4 fruit fly cellular contexts compared by ENCODE assay signal in genomic region chr2L:7290577-7290976, dm6.
TF ChIP-seq lines count a peak whose summit lies in the region.

No protein-coding gene starts in this region.

- no peak for TF ChIP-seq CTCF in whole organism, embryonic (GFP tag; optimal IDR thresholded peaks at IDR 0.05; lab: Kevin White, UChicago)

TF ChIP-seq in whole organism, embryonic, 481 proteins besides CTCF, POLR2A, EP300 and RAD21 (continues in another document):
- TF ChIP-seq zfh2 (GFP tag; optimal IDR thresholded peaks at IDR 0.05; lab: Kevin White, UChicago) (no peak), sens (GFP tag; lab: Kevin White, UChicago) (no peak), Mrtf (GFP tag; IDR thresholded peaks at IDR 0.05; lab: Robert Waterston, UW) (0 out of 3 replicates have a peak, but pooled peaks have one; percentile 33), CG4360 (GFP tag; IDR thresholded peaks at IDR 0.05; lab: Robert Waterston, UW) (0 out of 2 replicates have a peak, but pooled peaks have one; percentile 21), dmrt11E (tag; optimal IDR thresholded peaks at IDR 0.05; lab: Kevin White, UChicago) (peak; percentile 7), Dll (GFP tag; IDR thresholded peaks at IDR 0.05; lab: Robert Waterston, UW; ENCODE audit: partially characterized antibody) (peak; percentile 66), CG8290 (GFP tag; optimal IDR thresholded peaks at IDR 0.05; lab: Kevin White, UChicago) (no peak), CG8290 (tag; optimal IDR thresholded peaks at IDR 0.05; lab: Kevin White, UChicago) (no peak), row (GFP tag; IDR thresholded peaks at IDR 0.05; lab: Robert Waterston, UW) (0 out of 3 replicates have a peak, but pooled peaks have one; percentile 29), Med (GFP tag; lab: Kevin White, UChicago) (peak; percentile 32), Scr (GFP tag; IDR thresholded peaks at IDR 0.05; lab: Robert Waterston, UW; ENCODE audit: partially characterized antibody) (0 out of 2 replicates have a peak, but pooled peaks have one; percentile 41), CG15479 (GFP tag; optimal IDR thresholded peaks at IDR 0.05; lab: Kevin White, UChicago) (no peak), zfh1 (GFP tag; IDR thresholded peaks at IDR 0.05; lab: Robert Waterston, UW) (0 out of 3 replicates have a peak, but pooled peaks have one; percentile 22), CG1832 (GFP tag; optimal IDR thresholded peaks at IDR 0.05; lab: Kevin White, UChicago) (no peak), CG16813 (GFP tag; IDR thresholded peaks at IDR 0.05; lab: Robert Waterston, UW; ENCODE audit: partially characterized antibody) (0 out of 3 replicates have a peak, but pooled peaks have one; percentile 40), trem (tag; optimal IDR thresholded peaks at IDR 0.05; lab: Kevin White, UChicago) (no peak), CG17361 (GFP tag; IDR thresholded peaks at IDR 0.05; lab: Robert Waterston, UW) (no peak), Hey (tag; optimal IDR thresholded peaks at IDR 0.05; lab: Kevin White, UChicago) (no peak), BEAF-32 (GFP tag; optimal IDR thresholded peaks at IDR 0.05; lab: Kevin White, UChicago) (peak; percentile 38), CG2129 (GFP tag; IDR thresholded peaks at IDR 0.05; lab: Robert Waterston, UW; ENCODE audit: partially characterized antibody) (0 out of 2 replicates have a peak, but pooled peaks have one; percentile 37)

TF ChIP-seq in whole organism, prepupa, 60 proteins besides CTCF, POLR2A, EP300 and RAD21 (continues in another document):
- TF ChIP-seq Eip78C (GFP tag; lab: Kevin White, UChicago) (peak; percentile 71), CG15336 (GFP tag; IDR thresholded peaks at IDR 0.05; lab: Robert Waterston, UW) (no peak), fd85E (GFP tag; optimal IDR thresholded peaks at IDR 0.05; lab: Kevin White, UChicago) (no peak), cyc (GFP tag; optimal IDR thresholded peaks at IDR 0.05; lab: Kevin White, UChicago) (no peak), Met (GFP tag; optimal IDR thresholded peaks at IDR 0.05; lab: Kevin White, UChicago) (no peak), Hr39 (GFP tag; optimal IDR thresholded peaks at IDR 0.05; lab: Kevin White, UChicago) (no peak), Sox102F (GFP tag; optimal IDR thresholded peaks at IDR 0.05; lab: Kevin White, UChicago) (no peak), CG3919 (GFP tag; optimal IDR thresholded peaks at IDR 0.05; lab: Kevin White, UChicago) (peak; percentile 33), eg (GFP tag; IDR thresholded peaks at IDR 0.05; lab: Robert Waterston, UW) (no peak), CG34406 (GFP tag; optimal IDR thresholded peaks at IDR 0.05; lab: Kevin White, UChicago) (no peak), achi (GFP tag; optimal IDR thresholded peaks at IDR 0.05; lab: Kevin White, UChicago) (peak; percentile 9), svp (GFP tag; lab: Kevin White, UChicago) (peak; percentile 70), spab (GFP tag; optimal IDR thresholded peaks at IDR 0.05; lab: Kevin White, UChicago) (no peak), Ets96B (tag; optimal IDR thresholded peaks at IDR 0.05; lab: Kevin White, UChicago) (peak; percentile 56), Eip93F (GFP tag; optimal IDR thresholded peaks at IDR 0.05; lab: Kevin White, UChicago) (no peak), CG9139 (GFP tag; optimal IDR thresholded peaks at IDR 0.05; lab: Kevin White, UChicago) (no peak), dac (GFP tag; optimal IDR thresholded peaks at IDR 0.05; lab: Kevin White, UChicago) (no peak), esn (GFP tag; optimal IDR thresholded peaks at IDR 0.05; lab: Kevin White, UChicago) (peak; percentile 50), net (GFP tag; optimal IDR thresholded peaks at IDR 0.05; lab: Kevin White, UChicago) (no peak), Hr4 (GFP tag; optimal IDR thresholded peaks at IDR 0.05; lab: Kevin White, UChicago) (no peak), CG6808 (GFP tag; optimal IDR thresholded peaks at IDR 0.05; lab: Kevin White, UChicago) (no peak), Sox14 (GFP tag; optimal IDR thresholded peaks at IDR 0.05; lab: Kevin White, UChicago) (peak; percentile 2), ss (GFP tag; optimal IDR thresholded peaks at IDR 0.05; lab: Kevin White, UChicago) (peak in 1 of 2 experiments; percentile 65), lz (GFP tag; optimal IDR thresholded peaks at IDR 0.05; lab: Kevin White, UChicago) (no peak), OdsH (GFP tag; optimal IDR thresholded peaks at IDR 0.05; lab: Kevin White, UChicago) (peak; percentile 47)

TF ChIP-seq in whole organism, pupa, 21 proteins besides CTCF, POLR2A, EP300 and RAD21:
- TF ChIP-seq CG9948 (tag; optimal IDR thresholded peaks at IDR 0.05; lab: Kevin White, UChicago) (peak; percentile 30), CG14655 (GFP tag; optimal IDR thresholded peaks at IDR 0.05; lab: Kevin White, UChicago) (peak; percentile 48), CG8301 (tag; optimal IDR thresholded peaks at IDR 0.05; lab: Kevin White, UChicago) (peak; percentile 10), CG15710 (tag; optimal IDR thresholded peaks at IDR 0.05; lab: Kevin White, UChicago) (peak; percentile 28), Pif1A (GFP tag; optimal IDR thresholded peaks at IDR 0.05; lab: Kevin White, UChicago) (no peak), Pif1B (GFP tag; optimal IDR thresholded peaks at IDR 0.05; lab: Kevin White, UChicago) (peak; percentile 7), EcR (GFP tag; optimal IDR thresholded peaks at IDR 0.05; lab: Kevin White, UChicago) (no peak), CG4496 (GFP tag; IDR thresholded peaks at IDR 0.05; lab: Robert Waterston, UW) (no peak), CG34367 (tag; optimal IDR thresholded peaks at IDR 0.05; lab: Kevin White, UChicago) (peak; percentile 7), CG8159 (tag; optimal IDR thresholded peaks at IDR 0.05; lab: Kevin White, UChicago) (peak; percentile 5), CG13204 (GFP tag; optimal IDR thresholded peaks at IDR 0.05; lab: Kevin White, UChicago) (peak; percentile 62)

TF ChIP-seq in whole organism, wandering third instar larva, 38 proteins besides CTCF, POLR2A, EP300 and RAD21:
- no peak for TF ChIP-seq dsf (GFP tag; optimal IDR thresholded peaks at IDR 0.05; lab: Kevin White, UChicago; ENCODE audit: borderline replicate concordance)
- peak; percentile 12 for TF ChIP-seq rgr (GFP tag; optimal IDR thresholded peaks at IDR 0.05; lab: Kevin White, UChicago)
- TF ChIP-seq psq (GFP tag; optimal IDR thresholded peaks at IDR 0.05; lab: Kevin White, UChicago), result peak; percentile 34
- no peak for TF ChIP-seq CG32264 (GFP tag; optimal IDR thresholded peaks at IDR 0.05; lab: Kevin White, UChicago)
- no peak for TF ChIP-seq fru (GFP tag; optimal IDR thresholded peaks at IDR 0.05; lab: Kevin White, UChicago)
- no peak for TF ChIP-seq sage (GFP tag; optimal IDR thresholded peaks at IDR 0.05; lab: Kevin White, UChicago)
- no peak for TF ChIP-seq Myc (optimal IDR thresholded peaks at IDR 0.05; lab: Kevin White, UChicago)
- TF ChIP-seq Abd-B (GFP tag; optimal IDR thresholded peaks at IDR 0.05; lab: Kevin White, UChicago), result no peak
- TF ChIP-seq Dfd (GFP tag; optimal IDR thresholded peaks at IDR 0.05; lab: Kevin White, UChicago), result no peak
- no peak for TF ChIP-seq HLH106 (tag; optimal IDR thresholded peaks at IDR 0.05; lab: Kevin White, UChicago)
- no peak for TF ChIP-seq brk (GFP tag; optimal IDR thresholded peaks at IDR 0.05; lab: Kevin White, UChicago)
- TF ChIP-seq sv (GFP tag; optimal IDR thresholded peaks at IDR 0.05; lab: Kevin White, UChicago), result no peak
- no peak for TF ChIP-seq Vsx2 (GFP tag; optimal IDR thresholded peaks at IDR 0.05; lab: Kevin White, UChicago; ENCODE audit: partially characterized antibody)
- TF ChIP-seq lola (GFP tag; optimal IDR thresholded peaks at IDR 0.05; lab: Kevin White, UChicago), result no peak
- peak; percentile 15 for TF ChIP-seq ey (GFP tag; optimal IDR thresholded peaks at IDR 0.05; lab: Kevin White, UChicago)
- TF ChIP-seq OdsH (GFP tag; optimal IDR thresholded peaks at IDR 0.05; lab: Kevin White, UChicago), result peak; percentile 51
- no peak for TF ChIP-seq Jra (GFP tag; optimal IDR thresholded peaks at IDR 0.05; lab: Kevin White, UChicago)
- TF ChIP-seq h (GFP tag; optimal IDR thresholded peaks at IDR 0.05; lab: Kevin White, UChicago), result peak; percentile 41
- TF ChIP-seq Sp1 (GFP tag; optimal IDR thresholded peaks at IDR 0.05; lab: Kevin White, UChicago), result peak; percentile 16
- TF ChIP-seq Hr83 (GFP tag; optimal IDR thresholded peaks at IDR 0.05; lab: Kevin White, UChicago; ENCODE audit: poor library complexity, severe bottlenecking), result no peak
- no peak for TF ChIP-seq Dif (GFP tag; optimal IDR thresholded peaks at IDR 0.05; lab: Kevin White, UChicago; ENCODE audit: partially characterized antibody)
- no peak for TF ChIP-seq usp (GFP tag; optimal IDR thresholded peaks at IDR 0.05; lab: Kevin White, UChicago)
- no peak for TF ChIP-seq Rel (GFP tag; optimal IDR thresholded peaks at IDR 0.05; lab: Kevin White, UChicago)
- TF ChIP-seq Rel (tag; optimal IDR thresholded peaks at IDR 0.05; lab: Kevin White, UChicago), result no peak
- peak in 1 of 2 experiments; percentile 6 for TF ChIP-seq foxo (GFP tag; optimal IDR thresholded peaks at IDR 0.05; lab: Kevin White, UChicago)
- TF ChIP-seq Hnf4 (GFP tag; optimal IDR thresholded peaks at IDR 0.05; lab: Kevin White, UChicago), result no peak
- TF ChIP-seq br (GFP tag; optimal IDR thresholded peaks at IDR 0.05; lab: Kevin White, UChicago), result no peak
